Worm (Caenorhabditis elegans) whole organism, L3 larva: ENCODE results near the gene ehbp-1.

Experiments used
- ZK546.5 ChIP-seq: sonication (generic microtip); optimal IDR thresholded peaks from 2 replicates; lab custom pipeline; 2017; ENCODE audit warnings: missing biosample characterization, missing genetic modification characterization
- aly-2 ChIP-seq: fragments of 150-350 bp; optimal IDR thresholded peaks from 2 replicates; lab custom pipeline; 2014; ENCODE audit warnings: missing biosample characterization, missing genetic modification characterization
- ama-1 ChIP-seq: fragments of 150-350 bp; optimal IDR thresholded peaks from 2 replicates; lab custom pipeline; 2018
- ceh-28 ChIP-seq: fragments of 150-350 bp; optimal IDR thresholded peaks from 2 replicates; lab custom pipeline; 2014; ENCODE audit warnings: missing biosample characterization, missing genetic modification reagents, missing genetic modification characterization
- ceh-82 ChIP-seq: fragments of 150-350 bp; optimal IDR thresholded peaks from 2 replicates; lab custom pipeline; 2014; ENCODE audit warnings: missing biosample characterization, missing genetic modification characterization
- ceh-9 ChIP-seq: sonication (generic microtip); optimal IDR thresholded peaks from 2 replicates; lab custom pipeline; 2018; ENCODE audit warnings: missing biosample characterization, missing genetic modification characterization
- daf-12 ChIP-seq: fragments of 150-350 bp; optimal IDR thresholded peaks from 2 replicates; lab custom pipeline; 2014; ENCODE audit warnings: missing biosample characterization, missing genetic modification reagents, missing genetic modification characterization
- egl-27 ChIP-seq: sonication (generic microtip); optimal IDR thresholded peaks from 4 replicates; lab custom pipeline; 2017; ENCODE audit warnings: missing biosample characterization, missing genetic modification reagents, missing genetic modification characterization
- egl-5 ChIP-seq: fragments of 150-350 bp; optimal IDR thresholded peaks from 2 replicates; lab custom pipeline; 2017; ENCODE audit warnings: missing biosample characterization, missing genetic modification reagents, missing genetic modification characterization, inconsistent platforms
- elt-2 ChIP-seq: sonication (generic microtip); optimal IDR thresholded peaks from 2 replicates; lab custom pipeline; 2016; ENCODE audit warnings: missing genetic modification reagents, mild to moderate bottlenecking, missing genetic modification characterization, missing compliant biosample characterization
- elt-3 ChIP-seq, 3 experiments: fragments of 150-350 bp in 1 of 3; sonication (generic microtip) in 2 of 3; optimal IDR thresholded peaks; 2 replicates in 2 of 3; 4 replicates in 1 of 3; lab custom pipeline; 2014 to 2017; ENCODE audit warnings: missing biosample characterization in 3 of 3, missing genetic modification characterization in 3 of 3
- eor-1 ChIP-seq, 2 experiments: fragments of 150-350 bp; optimal IDR thresholded peaks; 2 replicates each; lab custom pipeline; 2014 to 2018; ENCODE audit warnings: missing biosample characterization in 2 of 2, missing genetic modification characterization in 2 of 2
- fkh-10 ChIP-seq: sonication (generic microtip); optimal IDR thresholded peaks from 2 replicates; lab custom pipeline; 2017; ENCODE audit warnings: missing biosample characterization, missing genetic modification reagents, missing genetic modification characterization
- fkh-2 ChIP-seq: fragments of 150-350 bp; optimal IDR thresholded peaks from 2 replicates; lab custom pipeline; 2014; ENCODE audit warnings: missing biosample characterization, missing genetic modification reagents, missing genetic modification characterization
- lin-15B ChIP-seq: fragments of 150-350 bp; optimal IDR thresholded peaks from 2 replicates; lab custom pipeline; 2014; ENCODE audit warnings: missing biosample characterization, missing genetic modification characterization
- lin-39 ChIP-seq: fragments of 150-350 bp; optimal IDR thresholded peaks from 2 replicates; lab custom pipeline; 2018; ENCODE audit warnings: missing biosample characterization, missing genetic modification reagents, missing genetic modification characterization
- mdl-1 ChIP-seq: fragments of 150-350 bp; optimal IDR thresholded peaks from 2 replicates; lab custom pipeline; 2014; ENCODE audit warnings: missing biosample characterization, missing genetic modification characterization
- mml-1 ChIP-seq: fragments of 150-350 bp; sonication (generic microtip); optimal IDR thresholded peaks from 3 replicates; lab custom pipeline; 2014; ENCODE audit warnings: missing biosample characterization, missing genetic modification characterization
- nfya-1 ChIP-seq: sonication (generic microtip); optimal IDR thresholded peaks from 2 replicates; lab custom pipeline; 2017; ENCODE audit warnings: missing genetic modification characterization, mild to moderate bottlenecking, missing compliant biosample characterization, antibody characterized with exemption, moderate library complexity; ENCODE audit not compliant: insufficient read depth
- nhr-11 ChIP-seq: fragments of 150-350 bp; optimal IDR thresholded peaks from 2 replicates; lab custom pipeline; 2014; ENCODE audit warnings: missing biosample characterization, missing genetic modification characterization
- nhr-12 ChIP-seq: fragments of 150-350 bp; optimal IDR thresholded peaks from 2 replicates; lab custom pipeline; 2014; ENCODE audit warnings: missing biosample characterization, missing genetic modification characterization
- nhr-28 ChIP-seq: fragments of 150-350 bp; optimal IDR thresholded peaks from 2 replicates; lab custom pipeline; 2014; ENCODE audit warnings: missing biosample characterization, missing genetic modification characterization
- nhr-43 ChIP-seq: sonication (generic microtip); optimal IDR thresholded peaks from 2 replicates; lab custom pipeline; 2016; ENCODE audit warnings: mild to moderate bottlenecking, missing genetic modification characterization, missing compliant biosample characterization; ENCODE audit not compliant: poor library complexity, severe bottlenecking
- nhr-67 ChIP-seq: fragments of 150-350 bp; optimal IDR thresholded peaks from 2 replicates; lab custom pipeline; 2014; ENCODE audit warnings: missing biosample characterization, missing genetic modification characterization
- pqm-1 ChIP-seq: fragments of 150-350 bp; optimal IDR thresholded peaks from 2 replicates; lab custom pipeline; 2017; ENCODE audit warnings: missing biosample characterization, missing genetic modification characterization, inconsistent platforms
- sea-2 ChIP-seq: fragments of 150-350 bp; sonication (generic microtip); optimal IDR thresholded peaks from 4 replicates; lab custom pipeline; 2014; ENCODE audit warnings: missing biosample characterization, missing genetic modification reagents, missing genetic modification characterization
- snpc-4 ChIP-seq: fragments of 150-350 bp; optimal IDR thresholded peaks from 2 replicates; lab custom pipeline; 2014; ENCODE audit warnings: missing biosample characterization, missing genetic modification characterization
- tbx-2 ChIP-seq: sonication (generic microtip); optimal IDR thresholded peaks from 2 replicates; lab custom pipeline; 2016; ENCODE audit warnings: mild to moderate bottlenecking, missing genetic modification characterization, missing compliant biosample characterization
- unc-62 ChIP-seq: fragments of 150-350 bp; sonication (generic microtip); optimal IDR thresholded peaks from 4 replicates; lab custom pipeline; 2014; ENCODE audit warnings: missing biosample characterization, missing genetic modification reagents, missing genetic modification characterization
- ztf-11 ChIP-seq: fragments of 150-350 bp; optimal IDR thresholded peaks from 2 replicates; lab custom pipeline; 2014; ENCODE audit warnings: missing biosample characterization, missing genetic modification characterization

The ehbp-1 gene

ce11 chrV:9524099-9524498 is 26.3 kb upstream of the ehbp-1 start, which contains the start of gene C50F4.9:
TSS of gene C50F4.9 (minus strand) at chrV:9524199.
- TF ChIP-seq lin-39 (tag; lab: Kevin White, UChicago) (no peak), fkh-2 (tag; lab: Kevin White, UChicago) (no peak), snpc-4 (tag; lab: Kevin White, UChicago) (no peak)

- TF ChIP-seq mdl-1 (tag; lab: Kevin White, UChicago) (no peak), nhr-67 (tag; lab: Kevin White, UChicago) (no peak), elt-2 (tag; lab: Kevin White, UChicago) (peak; percentile 79), fkh-2 (tag; lab: Kevin White, UChicago) (no peak), aly-2 (tag; lab: Kevin White, UChicago) (no peak), lin-15B (tag; lab: Kevin White, UChicago) (no peak), pqm-1 (tag; lab: Kevin White, UChicago) (peak; percentile 80)
- TF ChIP-seq, all 47 proteins: peak for 2
Measured at ce11 chrV:9526470-9526869, 24.0 kb upstream of the ehbp-1 start, which contains the start of gene C50F4.1. TSS of gene C50F4.1 (plus strand) at chrV:9526793.

- no peak for TF ChIP-seq lin-15B (tag; lab: Kevin White, UChicago)
- no peak for TF ChIP-seq nfya-1 (tag; lab: Kevin White, UChicago)
- TF ChIP-seq sea-2 (GFP tag; lab: Kevin White, UChicago): no peak
- peak; percentile 59 for TF ChIP-seq pqm-1 (tag; lab: Kevin White, UChicago)
- TF ChIP-seq lin-39 (tag; lab: Kevin White, UChicago): no peak
- no peak for TF ChIP-seq daf-12 (tag; lab: Kevin White, UChicago)
- no peak for TF ChIP-seq nhr-67 (tag; lab: Kevin White, UChicago)
- no peak for TF ChIP-seq mml-1 (tag; lab: Kevin White, UChicago)
- peak; percentile 56 for TF ChIP-seq elt-2 (tag; lab: Kevin White, UChicago)
- TF ChIP-seq ceh-82 (tag; lab: Kevin White, UChicago): no peak
- TF ChIP-seq ceh-28: no peak
- TF ChIP-seq mdl-1 (tag; lab: Kevin White, UChicago): no peak
- no peak for TF ChIP-seq fkh-2 (tag; lab: Kevin White, UChicago)
- TF ChIP-seq unc-62 (GFP tag; lab: Kevin White, UChicago): no peak
- no peak for TF ChIP-seq ZK546.5
- TF ChIP-seq egl-27 (tag; lab: Kevin White, UChicago): no peak
Measured at ce11 chrV:9527337-9527736, 23.1 kb upstream of the ehbp-1 start.

- no peak for TF ChIP-seq tbx-2
- no peak for TF ChIP-seq nhr-11 (tag; lab: Kevin White, UChicago)
- no peak for TF ChIP-seq sea-2 (GFP tag; lab: Kevin White, UChicago)
- no peak for TF ChIP-seq nfya-1 (tag; lab: Kevin White, UChicago)
- no peak for TF ChIP-seq ceh-9 (tag; lab: Kevin White, UChicago)
- no peak for TF ChIP-seq nhr-28
- no peak for TF ChIP-seq mml-1 (tag; lab: Kevin White, UChicago)
Measured at ce11 chrV:9527984-9528383, 22.5 kb upstream of the ehbp-1 start.

ce11 chrV:9531477-9531876 is 19.0 kb upstream of the ehbp-1 start, which contains the start of the genes C50F4.10 and pfk-1.2:
TSS of gene C50F4.10 (minus strand) at chrV:9531577.
TSS of gene pfk-1.2 (plus strand) at chrV:9531801.
- TF ChIP-seq nfya-1 (tag; lab: Kevin White, UChicago) (no peak), nhr-43 (tag; lab: Kevin White, UChicago) (no peak), egl-27 (tag; lab: Kevin White, UChicago) (no peak), ama-1 (no peak), unc-62 (GFP tag; lab: Kevin White, UChicago) (no peak), nhr-12 (tag; lab: Kevin White, UChicago) (no peak), fkh-10 (GFP tag; lab: Kevin White, UChicago) (no peak), elt-3 (tag; optimal IDR thresholded peaks at IDR 0.05; lab: Kevin White, UChicago) (no peak), egl-5 (tag; lab: Kevin White, UChicago) (no peak), eor-1 (tag; optimal IDR thresholded peaks at IDR 0.05; lab: Kevin White, UChicago) (no peak), ztf-11 (no peak), snpc-4 (tag; lab: Kevin White, UChicago) (no peak), elt-2 (tag; lab: Kevin White, UChicago) (no peak), ceh-28 (no peak), nhr-28 (no peak)
